Fruit fly (Drosophila melanogaster) whole organism, embryonic: ENCODE results near the gene Mvd.
A peak's percentile ranks its signal among the peaks of the same experiment; 100 is the strongest.

Experiments
- BEAF-32 ChIP-seq: fragments of 200-800 bp; sonication (Bioruptor generic); optimal IDR thresholded peaks from 3 replicates; lab custom pipeline; 2017; ENCODE audit warnings: missing biosample characterization, missing genetic modification characterization, mild to moderate bottlenecking, moderate library complexity, missing genetic modification reagents
- Bgb ChIP-seq: fragments of 200-800 bp; sonication (Bioruptor generic); IDR thresholded peaks from 2 replicates; pipeline ENCODE4 v1.3.6; 2022; ENCODE audit warnings: missing biosample characterization, missing genetic modification characterization; ENCODE audit not compliant: partially characterized antibody
- CG10979 ChIP-seq: fragments of 200-800 bp; sonication (Bioruptor generic); optimal IDR thresholded peaks from 2 replicates; lab custom pipeline; 2018; ENCODE audit warnings: missing biosample characterization, mild to moderate bottlenecking, missing genetic modification characterization, moderate library complexity
- CG11398 ChIP-seq: fragments of 200-800 bp; sonication (Bioruptor generic); optimal IDR thresholded peaks from 2 replicates; lab custom pipeline; 2016; ENCODE audit warnings: missing biosample characterization, missing genetic modification characterization
- CG12219 ChIP-seq: fragments of 200-800 bp; sonication (Bioruptor generic); optimal IDR thresholded peaks from 3 replicates; lab custom pipeline; 2018; ENCODE audit warnings: missing biosample characterization, mild to moderate bottlenecking, missing genetic modification characterization
- CG13287 ChIP-seq: fragments of 200-800 bp; sonication (Bioruptor generic); IDR thresholded peaks from 2 replicates; pipeline ENCODE4 v1.3.6; 2022; ENCODE audit warnings: missing biosample characterization, missing genetic modification characterization; ENCODE audit not compliant: partially characterized antibody
- CG13424 ChIP-seq: fragments of 200-800 bp; sonication (Bioruptor generic); optimal IDR thresholded peaks from 2 replicates; lab custom pipeline; 2019; ENCODE audit warnings: missing biosample characterization, mild to moderate bottlenecking, missing genetic modification characterization, moderate library complexity
- CG14965 ChIP-seq: fragments of 200-800 bp; sonication (Bioruptor generic); optimal IDR thresholded peaks from 2 replicates; lab custom pipeline; 2016; ENCODE audit warnings: missing biosample characterization, missing genetic modification characterization, borderline replicate concordance
- CG1603 ChIP-seq: fragments of 200-800 bp; sonication (Bioruptor generic); optimal IDR thresholded peaks from 2 replicates; lab custom pipeline; 2019; ENCODE audit warnings: missing biosample characterization, mild to moderate bottlenecking, missing genetic modification characterization, moderate library complexity
- CG18599 ChIP-seq: fragments of 200-800 bp; sonication (Bioruptor generic); optimal IDR thresholded peaks from 3 replicates; lab custom pipeline; 2017; ENCODE audit warnings: missing biosample characterization, missing genetic modification characterization, mild to moderate bottlenecking, moderate library complexity, missing genetic modification reagents
- CG2129 ChIP-seq: fragments of 200-800 bp; sonication (Bioruptor generic); IDR thresholded peaks from 2 replicates; pipeline ENCODE4 v1.3.6; 2022; ENCODE audit warnings: missing biosample characterization, missing genetic modification characterization; ENCODE audit not compliant: partially characterized antibody
- CG3407 ChIP-seq: fragments of 200-800 bp; sonication (Bioruptor generic); optimal IDR thresholded peaks from 2 replicates; lab custom pipeline; 2018; ENCODE audit warnings: missing biosample characterization, mild to moderate bottlenecking, missing genetic modification characterization
- CG3995 ChIP-seq: fragments of 200-800 bp; sonication (Bioruptor generic); optimal IDR thresholded peaks from 3 replicates; lab custom pipeline; 2016; ENCODE audit warnings: missing biosample characterization, missing genetic modification characterization
- CG6254 ChIP-seq: fragments of 200-800 bp; sonication (Bioruptor generic); optimal IDR thresholded peaks from 3 replicates; lab custom pipeline; 2017; ENCODE audit warnings: mild to moderate bottlenecking, missing biosample characterization, missing genetic modification reagents, missing genetic modification characterization
- CG7839 ChIP-seq: fragments of 200-800 bp; sonication (Bioruptor generic); optimal IDR thresholded peaks from 3 replicates; lab custom pipeline; 2018; ENCODE audit warnings: missing biosample characterization, mild to moderate bottlenecking, missing genetic modification characterization, moderate library complexity
- CG8281 ChIP-seq: fragments of 200-800 bp; sonication (Bioruptor generic); optimal IDR thresholded peaks from 2 replicates; lab custom pipeline; 2018; ENCODE audit warnings: missing biosample characterization, mild to moderate bottlenecking, missing genetic modification characterization, moderate library complexity
- CG9876 ChIP-seq: fragments of 200-800 bp; sonication (Bioruptor generic); optimal IDR thresholded peaks from 2 replicates; lab custom pipeline; 2016; ENCODE audit warnings: missing biosample characterization, missing genetic modification characterization
- CHES-1-like ChIP-seq: fragments of 200-800 bp; sonication (Bioruptor generic); optimal IDR thresholded peaks from 2 replicates; lab custom pipeline; 2016; ENCODE audit warnings: missing biosample characterization, missing genetic modification characterization
- Chrac-16 ChIP-seq: fragments of 200-800 bp; sonication (Bioruptor generic); optimal IDR thresholded peaks from 3 replicates; lab custom pipeline; 2016; ENCODE audit warnings: missing biosample characterization, missing genetic modification characterization
- Dfd ChIP-seq, 2 experiments: fragments of >200 bp; optimal IDR thresholded peaks; 2 replicates each; lab custom pipeline; 2017; ENCODE audit warnings: missing biosample characterization in 2 of 2, missing genetic modification characterization in 2 of 2
- Dip3 ChIP-seq: fragments of 200-800 bp; sonication (Bioruptor generic); optimal IDR thresholded peaks from 3 replicates; lab custom pipeline; 2016; ENCODE audit warnings: missing biosample characterization, missing genetic modification characterization
- Dll ChIP-seq: fragments of 200-800 bp; sonication (Bioruptor generic); IDR thresholded peaks from 4 replicates; pipeline ENCODE4 v1.3.6; 2022; ENCODE audit warnings: missing biosample characterization, missing genetic modification characterization; ENCODE audit not compliant: partially characterized antibody
- H2.0 ChIP-seq: fragments of 200-800 bp; sonication (Bioruptor generic); IDR thresholded peaks from 2 replicates; pipeline ENCODE4 v1.3.6; 2022; ENCODE audit warnings: missing biosample characterization, missing genetic modification characterization
- HLH4C ChIP-seq: fragments of 200-800 bp; sonication (Bioruptor generic); IDR thresholded peaks from 3 replicates; pipeline ENCODE4 v1.3.6; 2022; ENCODE audit warnings: missing biosample characterization, missing genetic modification characterization; ENCODE audit not compliant: partially characterized antibody
- Hr3 ChIP-seq: fragments of 200-800 bp; sonication (Bioruptor generic); optimal IDR thresholded peaks from 3 replicates; lab custom pipeline; 2016; ENCODE audit warnings: missing biosample characterization, missing genetic modification characterization
- Hsf ChIP-seq: fragments of 200-800 bp; sonication (Bioruptor generic); optimal IDR thresholded peaks from 3 replicates; lab custom pipeline; 2016; ENCODE audit warnings: missing biosample characterization, missing genetic modification characterization
- Lpt ChIP-seq: fragments of >200 bp; optimal IDR thresholded peaks from 2 replicates; lab custom pipeline; 2018; ENCODE audit warnings: missing biosample characterization, missing genetic modification characterization
- MBD-R2 ChIP-seq: fragments of 200-800 bp; sonication (Bioruptor generic); IDR thresholded peaks from 2 replicates; pipeline ENCODE4 v1.3.6; 2022; ENCODE audit warnings: missing biosample characterization, missing genetic modification characterization
- MESR4 ChIP-seq: fragments of 200-800 bp; sonication (Bioruptor generic); optimal IDR thresholded peaks from 2 replicates; lab custom pipeline; 2018; ENCODE audit warnings: missing biosample characterization, mild to moderate bottlenecking, missing genetic modification characterization, moderate library complexity
- Pdp1 ChIP-seq, 2 experiments: fragments of 200-800 bp; sonication (Bioruptor generic); optimal IDR thresholded peaks; 3 replicates each; lab custom pipeline; 2016; ENCODE audit warnings: missing biosample characterization in 2 of 2, missing genetic modification characterization in 2 of 2, mild to moderate bottlenecking in 1 of 2, moderate library complexity in 1 of 2
- Scr ChIP-seq: fragments of 200-800 bp; sonication (Bioruptor generic); IDR thresholded peaks from 2 replicates; pipeline ENCODE4 v1.3.6; 2022; ENCODE audit warnings: missing biosample characterization, missing genetic modification characterization; ENCODE audit not compliant: partially characterized antibody
- aop ChIP-seq: fragments of 200-800 bp; sonication (Bioruptor generic); IDR thresholded peaks from 2 replicates; pipeline ENCODE4 v1.3.6; 2022; ENCODE audit warnings: missing biosample characterization, missing genetic modification characterization
- ash1 ChIP-seq: fragments of 200-800 bp; sonication (Bioruptor generic); optimal IDR thresholded peaks from 2 replicates; lab custom pipeline; 2018; ENCODE audit warnings: missing biosample characterization, mild to moderate bottlenecking, missing genetic modification characterization
- dpn ChIP-seq, 2 experiments: fragments of 200-800 bp; sonication (Bioruptor generic); optimal IDR thresholded peaks; 3 replicates each; lab custom pipeline; 2016; ENCODE audit warnings: missing biosample characterization in 2 of 2, missing genetic modification characterization in 2 of 2
- inv ChIP-seq: fragments of 200-800 bp; sonication (Bioruptor generic); IDR thresholded peaks from 2 replicates; pipeline ENCODE4 v1.3.6; 2022; ENCODE audit warnings: missing biosample characterization, missing genetic modification characterization; ENCODE audit not compliant: partially characterized antibody
- jing ChIP-seq: fragments of 200-800 bp; sonication (Bioruptor generic); optimal IDR thresholded peaks from 2 replicates; lab custom pipeline; 2018; ENCODE audit warnings: missing biosample characterization, mild to moderate bottlenecking, missing genetic modification characterization
- ken ChIP-seq: fragments of 200-800 bp; sonication (Bioruptor generic); IDR thresholded peaks from 3 replicates; pipeline ENCODE4 v1.3.6; 2022; ENCODE audit warnings: missing biosample characterization, missing genetic modification characterization
- lov ChIP-seq, 2 experiments: fragments of 200-800 bp in 1 of 2; fragments of >200 bp in 1 of 2; sonication (Bioruptor generic) in 1 of 2; IDR thresholded peaks in 1 of 2; optimal IDR thresholded peaks in 1 of 2; 2 replicates in 1 of 2; 3 replicates in 1 of 2; pipeline versions ENCODE4 v1.3.6 to Lab custom; 2017 to 2022; ENCODE audit warnings: missing biosample characterization in 1 of 2, missing genetic modification characterization in 1 of 2
- peb ChIP-seq: fragments of 200-800 bp; sonication (Bioruptor generic); IDR thresholded peaks from 2 replicates; pipeline ENCODE4 v1.3.6; 2022; ENCODE audit warnings: missing biosample characterization, missing genetic modification characterization
- ro ChIP-seq: fragments of 200-800 bp; sonication (Bioruptor generic); IDR thresholded peaks from 2 replicates; pipeline ENCODE4 v1.3.6; 2022; ENCODE audit warnings: missing biosample characterization, missing genetic modification characterization
- scrt ChIP-seq: fragments of 200-800 bp; sonication (Bioruptor generic); optimal IDR thresholded peaks from 2 replicates; lab custom pipeline; 2018; ENCODE audit warnings: missing biosample characterization, mild to moderate bottlenecking, missing genetic modification characterization, moderate library complexity
- sens ChIP-seq: fragments of 200-800 bp; sonication (Bioruptor generic); peaks from one replicate; lab custom pipeline; 2016; ENCODE audit warnings: missing biosample characterization, missing genetic modification characterization
- sens-2 ChIP-seq: fragments of 200-800 bp; sonication (Bioruptor generic); IDR thresholded peaks from 2 replicates; pipeline ENCODE4 v1.3.6; 2022; ENCODE audit warnings: missing biosample characterization, missing genetic modification characterization
- stc ChIP-seq: fragments of 200-800 bp; sonication (Bioruptor generic); IDR thresholded peaks from 2 replicates; pipeline ENCODE4 v1.3.6; 2022; ENCODE audit warnings: missing biosample characterization, missing genetic modification characterization
- zen ChIP-seq: fragments of 200-800 bp; sonication (Bioruptor generic); optimal IDR thresholded peaks from 3 replicates; lab custom pipeline; 2018; ENCODE audit warnings: missing biosample characterization, mild to moderate bottlenecking, missing genetic modification characterization, moderate library complexity
- zen2 ChIP-seq: fragments of 200-800 bp; sonication (Bioruptor generic); IDR thresholded peaks from 3 replicates; pipeline ENCODE4 v1.3.6; 2022; ENCODE audit warnings: missing biosample characterization, missing genetic modification characterization; ENCODE audit not compliant: partially characterized antibody

Mvd gene

DNA sequence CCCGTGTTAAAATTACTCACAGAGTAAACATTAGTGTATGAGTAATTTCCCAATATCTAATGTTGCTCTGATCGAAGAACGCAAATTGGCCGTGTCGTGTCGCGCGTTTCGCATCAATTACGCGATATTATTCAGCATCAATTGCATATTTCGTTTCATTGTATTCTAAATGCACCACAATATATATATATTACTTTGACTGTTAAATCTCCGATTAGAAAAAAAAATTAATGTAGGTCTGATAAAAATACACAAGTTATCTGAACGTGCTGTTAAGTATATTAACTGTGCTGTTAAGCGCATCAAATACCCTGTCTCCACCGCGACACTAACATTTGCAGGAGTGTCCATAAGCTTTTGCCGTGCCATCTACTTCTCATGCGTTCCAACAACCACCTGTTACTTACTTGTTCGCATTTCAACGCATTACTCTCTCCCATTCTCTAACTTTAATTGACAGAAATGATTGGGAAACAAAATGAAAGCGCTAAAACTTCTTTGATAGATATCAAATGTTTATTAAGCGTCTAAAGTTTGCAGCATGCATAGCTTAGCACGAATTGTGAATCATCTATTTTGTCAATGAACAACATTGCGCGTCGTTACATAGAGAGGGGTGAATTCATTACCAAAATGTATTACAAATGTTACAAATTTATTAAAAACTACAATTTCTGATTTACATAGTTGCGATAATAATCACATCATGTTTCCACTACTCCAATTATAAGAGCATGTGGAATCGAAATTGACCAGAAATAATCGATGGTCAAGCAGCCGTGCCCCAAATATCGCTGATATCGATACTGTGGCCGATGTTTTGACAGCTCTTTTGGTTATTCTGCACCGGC lies 11.7 kb downstream of the Mvd start, which contains the start of the genes Graf and mRpL3 (continued):
- no peak for TF ChIP-seq peb (GFP tag; lab: Robert Waterston, UW)
- peak; percentile 81 for TF ChIP-seq CG2129
- TF ChIP-seq CG1603 (tag; lab: Kevin White, UChicago) = peak; percentile 33
- TF ChIP-seq zen2 (GFP tag; lab: Robert Waterston, UW) = peak; percentile 88
- TF ChIP-seq sens (GFP tag; lab: Kevin White, UChicago) = peak; percentile 58
- TF ChIP-seq CHES-1-like (GFP tag; lab: Kevin White, UChicago) = peak; percentile 20
- peak; percentile 86 for TF ChIP-seq BEAF-32 (GFP tag; lab: Kevin White, UChicago)
- TF ChIP-seq HLH4C (GFP tag; lab: Robert Waterston, UW) = peak; percentile 91
- TF ChIP-seq, all 482 proteins: peak for 77

DNA sequence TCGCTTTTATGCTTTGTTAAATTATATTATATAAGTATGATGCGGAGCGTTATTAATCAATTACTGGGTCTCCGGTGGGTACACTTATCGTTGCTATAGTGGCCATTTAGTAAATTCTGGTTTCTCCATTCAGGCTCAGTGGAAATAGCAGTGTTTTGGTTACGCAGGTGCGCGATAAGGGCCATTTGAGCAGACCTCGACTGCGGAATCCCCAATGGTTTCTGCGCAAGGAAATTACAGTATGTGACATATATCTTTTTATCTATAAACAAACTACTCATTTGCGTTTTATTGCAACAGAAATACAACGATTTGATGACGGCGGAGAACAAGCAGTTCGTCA lies 12.3 kb downstream of the Mvd start:
- TF ChIP-seq jing (GFP tag; lab: Kevin White, UChicago) (no peak), Scr (GFP tag; lab: Robert Waterston, UW) (peak; percentile 32; the same call in 1 of the 2 replicates), CG13287 (peak; percentile 11; the same call in 1 of the 2 replicates), lov (optimal IDR thresholded peaks at IDR 0.05; lab: Kevin White, UChicago) (no peak), lov (GFP tag; IDR thresholded peaks at IDR 0.05; lab: Robert Waterston, UW) (no peak), CG10979 (tag; lab: Kevin White, UChicago) (no peak), CG14965 (GFP tag; lab: Kevin White, UChicago) (no peak), Dll (GFP tag; lab: Robert Waterston, UW) (peak; percentile 55; the same call in 3 of the 4 replicates), inv (GFP tag; lab: Robert Waterston, UW) (0 out of 2 replicates have a peak, but pooled peaks have one; percentile 4), CG12219 (GFP tag; lab: Kevin White, UChicago) (no peak), Dfd (GFP tag; optimal IDR thresholded peaks at IDR 0.05; lab: Kevin White, UChicago) (no peak), MBD-R2 (GFP tag; lab: Robert Waterston, UW) (peak; percentile 46), ken (GFP tag; lab: Robert Waterston, UW) (no peak), CG7839 (tag; lab: Kevin White, UChicago) (no peak), scrt (no peak), CG8281 (tag; lab: Kevin White, UChicago) (no peak), CG9876 (no peak), CG3407 (GFP tag; lab: Kevin White, UChicago) (no peak), Chrac-16 (no peak), MESR4 (GFP tag; lab: Kevin White, UChicago) (peak; percentile 53), Lpt (no peak), Hsf (GFP tag; lab: Kevin White, UChicago) (no peak), zen (tag; lab: Kevin White, UChicago) (no peak), Dip3 (GFP tag; lab: Kevin White, UChicago) (no peak), CG3995 (GFP tag; lab: Kevin White, UChicago) (no peak), ro (GFP tag; lab: Robert Waterston, UW) (no peak), Bgb (no peak), stc (no peak), aop (GFP tag; lab: Robert Waterston, UW) (no peak), CG11398 (GFP tag; lab: Kevin White, UChicago) (no peak), dpn (GFP tag; optimal IDR thresholded peaks at IDR 0.05; lab: Kevin White, UChicago) (no peak), CG6254 (GFP tag; lab: Kevin White, UChicago) (no peak), ash1 (GFP tag; lab: Kevin White, UChicago) (no peak), CG13424 (tag; lab: Kevin White, UChicago) (no peak), Pdp1 (GFP tag; optimal IDR thresholded peaks at IDR 0.05; lab: Kevin White, UChicago) (peak in 1 of 2 experiments; percentile 87), Hr3 (GFP tag; lab: Kevin White, UChicago) (no peak), H2.0 (no peak), sens-2 (GFP tag; lab: Robert Waterston, UW) (no peak), CG18599 (GFP tag; lab: Kevin White, UChicago) (no peak)
